Fruit fly (Drosophila melanogaster) S2 (cell line): Measurements from ENCODE around the gene CG6325.
A peak's percentile ranks its signal among the peaks of the same experiment; 100 is the strongest.

Source experiments
- CG8478 ChIP-seq: fragments of >200 bp; optimal IDR thresholded peaks from 2 replicates; lab custom pipeline; 2018
- CTCF ChIP-seq, 2 experiments: fragments of >200 bp; optimal IDR thresholded peaks; 2 replicates each; lab custom pipeline; 2018

- TF ChIP-seq CG8478 (lab: Kevin White, UChicago) (no peak), CTCF (optimal IDR thresholded peaks at IDR 0.05; lab: Kevin White, UChicago) (peak in 1 of 2 experiments; percentile 27)
Observed at dm6 chr3R:10368251-10368650, 38.8 kb downstream of the CG6325 start.
